Worm (Caenorhabditis elegans) whole organism, L1 larva: ENCODE measurements around the gene srx-48.
A peak's percentile ranks its signal among the peaks of the same experiment; 100 is the strongest.

Experiments
- C34B4.2 ChIP-seq: sonication (generic microtip); optimal IDR thresholded peaks from 2 replicates; lab custom pipeline; 2017; ENCODE audit warnings: mild to moderate bottlenecking, missing genetic modification characterization, missing compliant biosample characterization
- Y116A8C.19 ChIP-seq: sonication (generic microtip); optimal IDR thresholded peaks from 2 replicates; lab custom pipeline; 2016; ENCODE audit warnings: missing compliant biosample characterization, missing genetic modification characterization, borderline replicate concordance
- aha-1 ChIP-seq: fragments of 150-350 bp; optimal IDR thresholded peaks from 2 replicates; lab custom pipeline; 2014; ENCODE audit warnings: missing biosample characterization, missing genetic modification characterization
- blmp-1 ChIP-seq: fragments of 150-350 bp; optimal IDR thresholded peaks from 2 replicates; lab custom pipeline; 2014; ENCODE audit warnings: missing biosample characterization, missing genetic modification characterization
- ceh-63 ChIP-seq: fragments of 200-800 bp; sonication (Bioruptor generic); optimal IDR thresholded peaks from 2 replicates; lab custom pipeline; 2018; ENCODE audit warnings: mild to moderate bottlenecking, missing genetic modification characterization, missing compliant biosample characterization
- ceh-88 ChIP-seq: fragments of 200-800 bp; sonication (Bioruptor generic); IDR thresholded peaks from 2 replicates; pipeline ENCODE4 v1.3.6; 2022; ENCODE audit warnings: missing genetic modification characterization, missing compliant biosample characterization
- ces-1 ChIP-seq: fragments of 150-350 bp; optimal IDR thresholded peaks from 2 replicates; lab custom pipeline; 2014; ENCODE audit warnings: missing biosample characterization, missing genetic modification reagents, missing genetic modification characterization
- dpl-1 ChIP-seq, 3 experiments: fragments of 150-350 bp in 2 of 3; sonication (generic microtip) in 1 of 3; optimal IDR thresholded peaks; 2 replicates each; lab custom pipeline; 2014 to 2017; ENCODE audit warnings: missing biosample characterization in 3 of 3, missing genetic modification characterization in 3 of 3, missing genetic modification reagents in 3 of 3
- efl-1 ChIP-seq, 4 experiments: fragments of 150-350 bp; optimal IDR thresholded peaks in 3 of 4; peaks in 1 of 4; 1 replicate in 1 of 4; 2 replicates in 3 of 4; lab custom pipeline; 2014; ENCODE audit warnings: missing biosample characterization in 2 of 4, missing genetic modification characterization in 2 of 4, missing genetic modification reagents in 2 of 4
- egl-13 ChIP-seq: sonication (generic microtip); optimal IDR thresholded peaks from 2 replicates; lab custom pipeline; 2016; ENCODE audit warnings: missing genotype, missing genetic modification reagents, missing genetic modification characterization, missing compliant biosample characterization
- fkh-10 ChIP-seq: sonication (generic microtip); optimal IDR thresholded peaks from 2 replicates; lab custom pipeline; 2017; ENCODE audit warnings: missing biosample characterization, missing genetic modification reagents, missing genetic modification characterization
- isw-1 ChIP-seq: fragments of 200-800 bp; sonication (Bioruptor generic); IDR thresholded peaks from 2 replicates; pipeline ENCODE4 v1.3.6; 2022; ENCODE audit warnings: missing genetic modification characterization, missing compliant biosample characterization
- jun-1 ChIP-seq: fragments of 150-350 bp; optimal IDR thresholded peaks from 2 replicates; lab custom pipeline; 2014; ENCODE audit warnings: missing biosample characterization, missing genetic modification reagents, missing genetic modification characterization
- lin-13 ChIP-seq: fragments of 150-350 bp; optimal IDR thresholded peaks from 2 replicates; lab custom pipeline; 2014; ENCODE audit warnings: missing biosample characterization, missing genetic modification reagents, missing genetic modification characterization
- lsy-2 ChIP-seq, 2 experiments: fragments of 150-350 bp; optimal IDR thresholded peaks; 2 replicates each; lab custom pipeline; 2014; ENCODE audit warnings: missing biosample characterization in 2 of 2, missing genetic modification characterization in 2 of 2
- mab-9 ChIP-seq: fragments of 200-800 bp; sonication (Bioruptor generic); IDR thresholded peaks from 2 replicates; pipeline ENCODE4 v1.3.6; 2022; ENCODE audit warnings: missing genetic modification reagents, missing genetic modification characterization, missing compliant biosample characterization
- mep-1 ChIP-seq: fragments of 150-350 bp; optimal IDR thresholded peaks from 2 replicates; lab custom pipeline; 2014; ENCODE audit warnings: missing biosample characterization, missing genetic modification characterization
- nhr-11 ChIP-seq: fragments of 150-350 bp; optimal IDR thresholded peaks from 2 replicates; lab custom pipeline; 2014; ENCODE audit warnings: missing biosample characterization, missing genetic modification characterization
- nhr-19 ChIP-seq: fragments of 200-800 bp; sonication (Bioruptor generic); conservative IDR thresholded peaks from 2 replicates; pipeline ENCODE4 v1.3.6; 2022; ENCODE audit warnings: missing genetic modification characterization, missing compliant biosample characterization
- nhr-20 ChIP-seq: sonication (generic microtip); optimal IDR thresholded peaks from 2 replicates; lab custom pipeline; 2016; ENCODE audit warnings: mild to moderate bottlenecking, missing genetic modification characterization, missing compliant biosample characterization
- nhr-85 ChIP-seq: sonication (generic microtip); peaks from one replicate; lab custom pipeline; 2016; ENCODE audit warnings: missing genetic modification characterization, inconsistent platforms, missing compliant biosample characterization
- nhr-90 ChIP-seq: sonication (generic microtip); optimal IDR thresholded peaks from 2 replicates; lab custom pipeline; 2016; ENCODE audit warnings: mild to moderate bottlenecking, missing genetic modification characterization, missing compliant biosample characterization; ENCODE audit not compliant: poor library complexity
- pax-3 ChIP-seq: fragments of 200-800 bp; sonication (Bioruptor generic); optimal IDR thresholded peaks from 2 replicates; lab custom pipeline; 2018; ENCODE audit warnings: mild to moderate bottlenecking, missing genetic modification characterization, moderate library complexity, missing compliant biosample characterization
- pqm-1 ChIP-seq: sonication (generic microtip); optimal IDR thresholded peaks from 3 replicates; lab custom pipeline; 2017; ENCODE audit warnings: missing biosample characterization, missing genetic modification characterization
- sox-4 ChIP-seq: sonication (generic microtip); optimal IDR thresholded peaks from 2 replicates; lab custom pipeline; 2016; ENCODE audit warnings: missing genetic modification characterization, missing compliant biosample characterization
- swsn-7 ChIP-seq: sonication (generic microtip); optimal IDR thresholded peaks from 2 replicates; lab custom pipeline; 2016; ENCODE audit warnings: missing genetic modification characterization, missing compliant biosample characterization
- tbx-2 ChIP-seq: sonication (generic microtip); optimal IDR thresholded peaks from 2 replicates; lab custom pipeline; 2016; ENCODE audit warnings: missing genetic modification characterization, missing compliant biosample characterization
- tlp-1 ChIP-seq: fragments of 150-350 bp; optimal IDR thresholded peaks from 2 replicates; lab custom pipeline; 2014; ENCODE audit warnings: missing biosample characterization, missing genetic modification characterization
- unc-130 ChIP-seq: fragments of 150-350 bp; optimal IDR thresholded peaks from 2 replicates; lab custom pipeline; 2017; ENCODE audit warnings: missing biosample characterization, missing genetic modification characterization, inconsistent platforms
- unc-86 ChIP-seq: sonication (generic microtip); optimal IDR thresholded peaks from 2 replicates; lab custom pipeline; 2016; ENCODE audit warnings: missing genetic modification characterization, missing compliant biosample characterization
- xbp-1 ChIP-seq: sonication (generic microtip); optimal IDR thresholded peaks from 2 replicates; lab custom pipeline; 2016; ENCODE audit warnings: missing genetic modification characterization, missing compliant biosample characterization
- ztf-4 ChIP-seq: fragments of 150-350 bp; optimal IDR thresholded peaks from 2 replicates; lab custom pipeline; 2014; ENCODE audit warnings: missing biosample characterization, missing genetic modification characterization

srx-48 gene

DNA sequence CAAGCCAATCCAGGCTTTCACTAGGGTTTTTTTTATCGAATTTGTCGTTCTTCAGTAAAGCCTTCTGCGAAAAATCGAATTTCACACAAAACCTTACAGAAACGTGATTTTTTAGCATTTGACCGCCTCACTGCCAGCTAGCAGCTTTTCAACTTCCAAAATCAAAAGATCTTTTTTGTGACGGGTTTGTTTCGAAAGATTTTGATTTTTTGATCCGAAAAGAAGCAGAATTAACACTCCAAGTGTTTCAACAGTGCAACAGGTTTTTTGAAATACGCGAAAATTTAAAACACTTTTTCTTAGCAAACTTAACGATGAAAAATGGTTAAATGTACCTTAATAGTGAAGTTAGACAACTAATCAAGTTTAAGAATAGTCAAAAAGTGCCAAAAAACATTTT is 37.9 kb upstream of the srx-48 start, which contains the start of gene clec-229:
clec-229 (minus strand) TSS at position 101 of the 400 bp plus-strand sequence.
- no peak for TF ChIP-seq dpl-1 (GFP tag; optimal IDR thresholded peaks at IDR 0.05; lab: Kevin White, UChicago)
- TF ChIP-seq ces-1 = no peak
- TF ChIP-seq lin-13 (GFP tag; lab: Kevin White, UChicago) = no peak
- TF ChIP-seq pqm-1 = no peak
- no peak for TF ChIP-seq unc-86 (tag; lab: Kevin White, UChicago)
- TF ChIP-seq jun-1 (tag; lab: Kevin White, UChicago) = no peak
- TF ChIP-seq isw-1 = no peak
- no peak for TF ChIP-seq efl-1 (optimal IDR thresholded peaks at IDR 0.05; lab: Kevin White, UChicago)
- TF ChIP-seq efl-1 (GFP tag; optimal IDR thresholded peaks at IDR 0.05 in 1 of 2; lab: Kevin White, UChicago) = no peak
- TF ChIP-seq tbx-2 (tag; lab: Kevin White, UChicago) = no peak
- no peak for TF ChIP-seq nhr-85

DNA sequence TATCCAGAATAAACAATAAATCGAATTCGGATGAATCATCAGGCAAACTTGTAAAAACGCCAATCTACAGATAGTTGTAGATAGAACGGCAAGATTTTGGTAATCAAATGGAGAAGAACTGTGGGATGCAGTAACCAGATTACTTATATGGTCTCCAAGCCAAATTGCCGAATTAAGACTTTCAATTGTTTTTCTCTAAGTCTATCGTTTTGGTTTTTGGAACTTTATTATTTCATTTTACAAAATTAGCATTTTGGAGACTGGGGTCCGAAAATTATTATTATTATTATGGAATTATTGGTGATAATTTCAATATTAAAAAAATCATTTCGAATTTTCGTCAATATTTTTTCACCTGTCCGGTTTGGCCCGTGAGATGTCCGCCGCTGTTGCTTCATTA is 35.8 kb upstream of the srx-48 start, which contains the start of gene clec-228:
clec-228 (minus strand) TSS at position 101 of the 400 bp plus-strand sequence.
- no peak for TF ChIP-seq sox-4
- no peak for TF ChIP-seq xbp-1 (tag; lab: Kevin White, UChicago)
- no peak for TF ChIP-seq isw-1
- TF ChIP-seq mab-9 (GFP tag; lab: Robert Waterston, UW) = no peak
- TF ChIP-seq ztf-4 (tag; lab: Kevin White, UChicago) = no peak
- no peak for TF ChIP-seq swsn-7 (tag; lab: Kevin White, UChicago)
- no peak for TF ChIP-seq ceh-63
- no peak for TF ChIP-seq nhr-11 (tag; lab: Kevin White, UChicago)
- TF ChIP-seq nhr-20 (tag; lab: Kevin White, UChicago) = no peak
- no peak for TF ChIP-seq aha-1 (tag; lab: Kevin White, UChicago)
- TF ChIP-seq unc-86 (tag; lab: Kevin White, UChicago) = no peak
- TF ChIP-seq blmp-1 (tag; lab: Kevin White, UChicago) = no peak
- no peak for TF ChIP-seq nhr-19 (GFP tag; lab: Robert Waterston, UW)
- no peak for TF ChIP-seq lsy-2 (tag; optimal IDR thresholded peaks at IDR 0.05; lab: Kevin White, UChicago)
- no peak for TF ChIP-seq Y116A8C.19
- TF ChIP-seq unc-130 = no peak
- TF ChIP-seq ceh-88 (GFP tag; lab: Robert Waterston, UW) = no peak
- TF ChIP-seq fkh-10 (GFP tag; lab: Kevin White, UChicago) = no peak
- no peak for TF ChIP-seq egl-13

DNA sequence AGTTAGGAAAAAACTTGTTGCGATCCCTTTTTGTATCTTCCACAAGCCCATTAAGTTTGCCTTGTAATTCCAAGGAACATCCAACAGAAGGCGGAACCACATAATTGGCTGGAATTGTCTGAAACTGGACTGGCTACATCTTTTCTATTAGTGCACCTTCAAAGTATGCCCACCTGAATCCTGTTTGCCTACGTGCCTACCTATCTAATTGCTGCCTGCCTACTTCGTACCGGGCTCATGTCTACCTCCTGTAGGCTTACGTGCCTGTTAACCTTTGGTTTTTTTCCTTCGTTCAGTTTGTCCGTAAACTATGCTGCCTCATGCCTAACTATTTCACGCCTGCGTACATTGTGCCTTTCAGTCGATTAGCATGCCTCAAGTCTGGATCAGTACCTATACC is 33.9 kb upstream of the srx-48 start, which contains the start of gene wrt-7:
wrt-7 (minus strand) TSS at position 101 of the 400 bp plus-strand sequence.
- TF ChIP-seq ceh-88 (GFP tag; lab: Robert Waterston, UW) (no peak), pax-3 (tag; lab: Kevin White, UChicago) (peak; percentile 21), tlp-1 (tag; lab: Kevin White, UChicago) (no peak), nhr-90 (no peak)

DNA sequence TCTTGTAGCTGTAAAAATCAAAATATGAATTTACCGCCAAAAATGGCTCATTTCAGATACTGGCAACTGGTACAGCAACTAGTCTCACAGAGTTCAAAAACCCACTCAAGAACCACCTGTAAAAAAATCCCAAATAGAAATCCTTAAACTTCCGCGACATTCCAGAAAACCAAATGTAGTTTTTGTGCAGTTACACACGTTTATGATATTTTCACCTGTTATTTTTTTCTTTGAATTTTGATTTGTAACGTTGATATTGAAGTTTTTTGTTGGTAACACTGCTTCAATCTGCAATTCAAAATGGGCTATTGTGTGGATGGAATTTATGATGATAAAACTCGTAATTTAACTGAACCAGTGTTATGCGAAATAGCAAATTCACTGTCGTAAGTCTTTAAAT is 29.3 kb upstream of the srx-48 start, which contains the start of gene srw-113:
srw-113 (plus strand) TSS at position 301 of the 400 bp plus-strand sequence.
- TF ChIP-seq dpl-1 (GFP tag; optimal IDR thresholded peaks at IDR 0.05; lab: Kevin White, UChicago) (no peak), efl-1 (optimal IDR thresholded peaks at IDR 0.05; lab: Kevin White, UChicago) (no peak), efl-1 (GFP tag; optimal IDR thresholded peaks at IDR 0.05 in 1 of 2; lab: Kevin White, UChicago) (peak in 1 of 2 experiments; percentile 13)

DNA sequence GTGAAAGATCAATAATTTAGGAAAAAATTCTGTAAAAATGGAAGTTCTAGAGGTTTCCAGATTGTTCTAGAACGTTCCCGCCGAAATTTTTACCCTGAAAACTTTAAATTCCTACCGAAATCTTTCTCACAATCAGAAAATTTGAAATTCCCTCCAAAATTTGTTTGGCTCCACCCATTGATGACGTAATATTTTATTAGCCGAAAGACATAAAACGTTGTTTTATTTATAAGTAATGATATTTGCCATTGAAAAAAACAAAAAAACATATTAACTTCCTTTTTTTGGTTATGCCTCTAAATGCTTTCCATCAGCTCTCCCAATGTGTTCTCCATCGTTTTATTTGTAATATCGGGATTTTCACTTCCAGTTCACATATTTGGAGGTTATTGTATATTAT is 26.8 kb upstream of the srx-48 start, which contains the start of gene srh-295:
srh-295 (plus strand) TSS at position 301 of the 400 bp plus-strand sequence.
- TF ChIP-seq mep-1 (tag; lab: Kevin White, UChicago) (no peak), ztf-4 (tag; lab: Kevin White, UChicago) (no peak), nhr-20 (tag; lab: Kevin White, UChicago) (no peak), isw-1 (no peak), pax-3 (tag; lab: Kevin White, UChicago) (no peak), C34B4.2 (tag; lab: Kevin White, UChicago) (no peak)
